Worm (Caenorhabditis elegans): ENCODE data around the gene vps-37.

DNA sequence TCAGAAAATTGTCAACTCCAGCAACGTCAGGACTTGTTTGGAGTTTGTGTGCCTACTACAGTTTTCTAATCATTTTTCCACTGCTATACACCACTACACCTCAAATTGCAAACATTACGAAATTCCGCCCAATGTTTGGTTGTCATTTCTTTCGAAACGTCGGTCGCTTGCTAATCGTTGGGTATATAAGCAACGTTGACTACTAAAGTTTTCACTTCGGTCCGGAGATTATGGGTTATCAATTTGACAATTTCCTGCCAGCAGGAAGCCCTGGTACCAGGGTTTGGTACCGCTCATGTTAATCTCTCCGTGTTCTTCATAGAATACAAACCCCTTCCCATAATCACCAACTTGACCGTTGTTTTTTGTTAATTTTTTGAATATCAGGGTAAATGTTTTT lies 16.5 kb upstream of the vps-37 start:
- TF ChIP-seq lsy-2 (tag; optimal IDR thresholded peaks at IDR 0.05): no peak
- TF ChIP-seq elt-3 (tag; optimal IDR thresholded peaks at IDR 0.05): no peak
- no peak for TF ChIP-seq elt-1 (tag; optimal IDR thresholded peaks at IDR 0.05; ENCODE audit: borderline replicate concordance, insufficient read depth)
- TF ChIP-seq unc-62 (GFP tag; optimal IDR thresholded peaks at IDR 0.05): no peak
- TF ChIP-seq pha-4 (tag; optimal IDR thresholded peaks at IDR 0.05): no peak

All from whole organism, mixed stage, embryonic.